Worm (Caenorhabditis elegans) whole organism, L2 larva: ENCODE data around the gene tftc-5.

Experiments used
- C34F6.9 ChIP-seq: fragments of 150-350 bp; optimal IDR thresholded peaks from 2 replicates; lab custom pipeline; 2014; ENCODE audit warnings: missing biosample characterization, missing genetic modification characterization
- F13H6.1 ChIP-seq: sonication (generic microtip); optimal IDR thresholded peaks from 2 replicates; lab custom pipeline; 2016; ENCODE audit warnings: missing genetic modification characterization, missing compliant biosample characterization
- R02D3.7 ChIP-seq: fragments of 150-350 bp; optimal IDR thresholded peaks from 2 replicates; lab custom pipeline; 2014; ENCODE audit warnings: missing biosample characterization, missing genetic modification characterization
- Y55F3AM.14 ChIP-seq: fragments of 200-800 bp; sonication (Bioruptor generic); optimal IDR thresholded peaks from 2 replicates; lab custom pipeline; 2018; ENCODE audit warnings: mild to moderate bottlenecking, missing genetic modification characterization, missing compliant biosample characterization
- ZK546.5 ChIP-seq: sonication (generic microtip); optimal IDR thresholded peaks from 2 replicates; lab custom pipeline; 2017; ENCODE audit warnings: missing biosample characterization, missing genetic modification characterization
- ama-1 ChIP-seq: fragments of 150-350 bp; optimal IDR thresholded peaks from 2 replicates; lab custom pipeline; 2018; ENCODE audit warnings: inconsistent platforms
- ceh-16 ChIP-seq: fragments of 150-350 bp; optimal IDR thresholded peaks from 2 replicates; lab custom pipeline; 2014; ENCODE audit warnings: missing biosample characterization, missing genetic modification characterization
- ceh-82 ChIP-seq: fragments of 150-350 bp; optimal IDR thresholded peaks from 2 replicates; lab custom pipeline; 2014; ENCODE audit warnings: missing biosample characterization, missing genetic modification characterization
- crh-2 ChIP-seq: sonication (generic microtip); optimal IDR thresholded peaks from 2 replicates; lab custom pipeline; 2017; ENCODE audit warnings: missing biosample characterization, missing genetic modification characterization
- dmd-4 ChIP-seq: sonication (generic microtip); optimal IDR thresholded peaks from 2 replicates; lab custom pipeline; 2017; ENCODE audit warnings: missing biosample characterization, missing genetic modification characterization
- egl-27 ChIP-seq: sonication (generic microtip); optimal IDR thresholded peaks from 3 replicates; lab custom pipeline; 2017; ENCODE audit warnings: missing biosample characterization, missing genetic modification reagents, missing genetic modification characterization
- elt-1 ChIP-seq: fragments of 150-350 bp; optimal IDR thresholded peaks from 2 replicates; lab custom pipeline; 2014; ENCODE audit warnings: missing biosample characterization, missing genetic modification characterization
- elt-3 ChIP-seq: sonication (generic microtip); optimal IDR thresholded peaks from 2 replicates; lab custom pipeline; 2017; ENCODE audit warnings: missing biosample characterization, missing genetic modification characterization
- fos-1 ChIP-seq: fragments of 150-350 bp; optimal IDR thresholded peaks from 2 replicates; lab custom pipeline; 2014; ENCODE audit warnings: missing biosample characterization, missing genetic modification characterization
- gmeb-1 ChIP-seq: fragments of 150-350 bp; optimal IDR thresholded peaks from 2 replicates; lab custom pipeline; 2014; ENCODE audit warnings: missing biosample characterization, missing genetic modification characterization
- lin-11 ChIP-seq: fragments of 150-350 bp; sonication (generic microtip); optimal IDR thresholded peaks from 2 replicates; lab custom pipeline; 2014; ENCODE audit warnings: missing biosample characterization, missing genetic modification characterization, inconsistent platforms, mixed read lengths
- lin-13 ChIP-seq: fragments of 150-350 bp; optimal IDR thresholded peaks from 2 replicates; lab custom pipeline; 2014; ENCODE audit warnings: missing biosample characterization, missing genetic modification reagents, missing genetic modification characterization
- lin-39 ChIP-seq: fragments of 150-350 bp; optimal IDR thresholded peaks from 2 replicates; lab custom pipeline; 2014; ENCODE audit warnings: missing biosample characterization, missing genetic modification reagents, missing genetic modification characterization
- lsy-2 ChIP-seq, 2 experiments: fragments of 150-350 bp in 1 of 2; sonication (generic microtip) in 1 of 2; optimal IDR thresholded peaks; 2 replicates each; lab custom pipeline; 2014 to 2017; ENCODE audit warnings: missing biosample characterization in 2 of 2, missing genetic modification characterization in 2 of 2
- mab-5 ChIP-seq: fragments of 150-350 bp; optimal IDR thresholded peaks from 2 replicates; lab custom pipeline; 2014; ENCODE audit warnings: missing biosample characterization, missing genetic modification characterization
- mbf-1 ChIP-seq: sonication (generic microtip); optimal IDR thresholded peaks from 2 replicates; lab custom pipeline; 2017; ENCODE audit warnings: missing biosample characterization, missing genetic modification characterization
- mdl-1 ChIP-seq, 2 experiments: fragments of 150-350 bp in 1 of 2; sonication (generic microtip) in 1 of 2; optimal IDR thresholded peaks; 2 replicates each; lab custom pipeline; 2017; ENCODE audit warnings: missing biosample characterization in 2 of 2, missing genetic modification characterization in 2 of 2
- nhr-10 ChIP-seq: sonication (generic microtip); optimal IDR thresholded peaks from 2 replicates; lab custom pipeline; 2017; ENCODE audit warnings: missing biosample characterization, missing genetic modification characterization
- nhr-12 ChIP-seq: fragments of 150-350 bp; optimal IDR thresholded peaks from 2 replicates; lab custom pipeline; 2014; ENCODE audit warnings: missing biosample characterization, missing genetic modification characterization
- nhr-129 ChIP-seq: fragments of 150-350 bp; optimal IDR thresholded peaks from 2 replicates; lab custom pipeline; 2014; ENCODE audit warnings: missing biosample characterization, missing genetic modification characterization
- nhr-21 ChIP-seq: fragments of 150-350 bp; optimal IDR thresholded peaks from 2 replicates; lab custom pipeline; 2014; ENCODE audit warnings: missing biosample characterization, missing genetic modification characterization
- nhr-23 ChIP-seq: fragments of 150-350 bp; optimal IDR thresholded peaks from 2 replicates; lab custom pipeline; 2014; ENCODE audit warnings: missing biosample characterization, missing genetic modification reagents, missing genetic modification characterization
- nhr-237 ChIP-seq: fragments of 150-350 bp; optimal IDR thresholded peaks from 2 replicates; lab custom pipeline; 2014; ENCODE audit warnings: missing biosample characterization, missing genetic modification characterization
- nhr-6 ChIP-seq: fragments of 150-350 bp; optimal IDR thresholded peaks from 2 replicates; lab custom pipeline; 2014; ENCODE audit warnings: missing biosample characterization, missing genetic modification characterization
- peb-1 ChIP-seq: fragments of 150-350 bp; optimal IDR thresholded peaks from 2 replicates; lab custom pipeline; 2014; ENCODE audit warnings: missing biosample characterization, missing genetic modification characterization
- sem-4 ChIP-seq: fragments of 150-350 bp; optimal IDR thresholded peaks from 2 replicates; lab custom pipeline; 2014; ENCODE audit warnings: missing biosample characterization, missing genetic modification reagents, missing genetic modification characterization
- skn-1 ChIP-seq: sonication (generic microtip); optimal IDR thresholded peaks from 2 replicates; lab custom pipeline; 2017; ENCODE audit warnings: missing biosample characterization, missing genetic modification characterization
- sma-9 ChIP-seq, 2 experiments: fragments of 150-350 bp in 1 of 2; sonication (generic microtip) in 1 of 2; optimal IDR thresholded peaks; 2 replicates each; lab custom pipeline; 2014 to 2016; ENCODE audit warnings: missing genetic modification characterization in 2 of 2, mild to moderate bottlenecking in 1 of 2, missing biosample characterization in 1 of 2, missing compliant biosample characterization in 1 of 2, missing genetic modification reagents in 1 of 2, moderate library complexity in 1 of 2
- snpc-4 ChIP-seq: fragments of 150-350 bp; optimal IDR thresholded peaks from 2 replicates; lab custom pipeline; 2014; ENCODE audit warnings: missing biosample characterization, missing genetic modification characterization
- unc-39 ChIP-seq: fragments of 150-350 bp; optimal IDR thresholded peaks from 2 replicates; lab custom pipeline; 2014; ENCODE audit warnings: missing biosample characterization, missing genetic modification characterization
- unc-55 ChIP-seq: fragments of 150-350 bp; sonication (generic microtip); optimal IDR thresholded peaks from 3 replicates; lab custom pipeline; 2014; ENCODE audit warnings: missing biosample characterization, missing genetic modification reagents, missing genetic modification characterization
- zag-1 ChIP-seq: fragments of 150-350 bp; optimal IDR thresholded peaks from 2 replicates; lab custom pipeline; 2014; ENCODE audit warnings: missing biosample characterization, missing genetic modification characterization
- ztf-1 ChIP-seq: fragments of 200-800 bp; sonication (Bioruptor generic); conservative IDR thresholded peaks from 2 replicates; pipeline ENCODE4 v1.3.6; 2022; ENCODE audit warnings: missing genetic modification characterization, missing compliant biosample characterization
- ztf-11 ChIP-seq: sonication (generic microtip); optimal IDR thresholded peaks from 2 replicates; lab custom pipeline; 2017; ENCODE audit warnings: missing biosample characterization, missing genetic modification characterization
- ztf-4 ChIP-seq: fragments of 150-350 bp; optimal IDR thresholded peaks from 2 replicates; lab custom pipeline; 2014; ENCODE audit warnings: missing biosample characterization, missing genetic modification characterization

The tftc-5 gene

DNA sequence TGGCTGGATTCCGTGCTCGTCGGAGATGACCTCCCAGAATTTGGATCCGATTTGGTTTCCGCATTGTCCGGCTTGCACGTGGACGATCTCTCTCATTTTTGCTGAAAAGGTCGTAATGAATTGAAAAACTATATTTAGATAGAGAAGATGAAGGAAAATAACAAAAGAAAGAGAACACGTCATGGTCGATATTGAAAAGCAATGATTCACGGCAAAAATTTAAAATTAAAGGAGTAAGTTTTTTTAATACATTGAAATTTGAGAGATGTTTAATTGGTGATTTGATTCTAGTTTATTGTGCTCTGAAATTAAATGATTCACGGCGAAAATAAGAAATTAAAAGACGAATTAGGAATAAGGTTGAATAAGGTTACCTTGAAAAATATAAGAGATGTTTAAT, 4.4 kb upstream of the tftc-5 start, which contains the start of gene tbb-2:
tbb-2 (minus strand) TSS at position 101 of the 400 bp plus-strand sequence.
- TF ChIP-seq nhr-10 (tag; lab: Kevin White, UChicago) (no peak), ceh-82 (no peak), elt-3 (tag; lab: Kevin White, UChicago) (no peak), sem-4 (tag; lab: Kevin White, UChicago) (no peak), unc-55 (GFP tag; lab: Kevin White, UChicago) (no peak), egl-27 (tag; lab: Kevin White, UChicago) (no peak), Y55F3AM.14 (no peak), zag-1 (tag; lab: Kevin White, UChicago) (no peak), mdl-1 (tag; optimal IDR thresholded peaks at IDR 0.05; lab: Kevin White, UChicago) (no peak), ztf-4 (tag; lab: Kevin White, UChicago) (no peak), nhr-237 (tag; lab: Kevin White, UChicago) (no peak), crh-2 (tag; lab: Kevin White, UChicago) (no peak)

DNA sequence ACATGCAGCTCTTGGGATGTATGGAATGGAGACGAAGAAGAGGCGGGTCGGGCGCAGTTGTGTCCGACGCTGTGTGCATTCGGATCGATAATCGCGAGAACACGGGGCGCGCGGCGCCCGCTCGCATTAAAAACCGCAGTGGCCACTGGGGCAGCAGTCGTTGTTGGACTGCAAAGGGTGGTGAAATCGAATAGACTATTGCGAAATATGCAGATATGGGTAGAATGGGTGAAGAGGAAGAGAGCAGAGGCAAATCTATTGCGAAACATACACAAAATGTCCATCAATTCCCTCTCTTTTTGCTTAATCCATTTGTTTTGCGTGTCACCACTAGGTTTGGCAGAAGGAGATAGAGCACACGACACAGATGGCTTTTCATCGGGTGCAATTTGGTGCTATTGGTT, 3.9 kb upstream of the tftc-5 start:
- TF ChIP-seq nhr-21 (tag; lab: Kevin White, UChicago) (no peak), ztf-11 (peak; percentile 14), nhr-23 (no peak), R02D3.7 (tag; lab: Kevin White, UChicago) (no peak), snpc-4 (peak; percentile 69), crh-2 (tag; lab: Kevin White, UChicago) (peak; percentile 4), F13H6.1 (tag; lab: Kevin White, UChicago) (peak; percentile 60), lin-39 (tag; lab: Kevin White, UChicago) (peak; percentile 56), unc-55 (GFP tag; lab: Kevin White, UChicago) (peak; percentile 88), nhr-6 (tag; lab: Kevin White, UChicago) (peak; percentile 63), dmd-4 (no peak), nhr-129 (tag; lab: Kevin White, UChicago) (peak; percentile 85), ZK546.5 (tag; lab: Kevin White, UChicago) (no peak), ztf-1 (GFP tag; lab: Robert Waterston, UW) (no peak), zag-1 (tag; lab: Kevin White, UChicago) (peak; percentile 74), sem-4 (tag; lab: Kevin White, UChicago) (peak; percentile 71), gmeb-1 (tag; lab: Kevin White, UChicago) (no peak), lin-13 (GFP tag; lab: Kevin White, UChicago) (peak; percentile 2), ceh-82 (peak; percentile 6), mab-5 (peak; percentile 15), unc-39 (no peak), nhr-237 (tag; lab: Kevin White, UChicago) (peak; percentile 46), lsy-2 (tag; optimal IDR thresholded peaks at IDR 0.05; lab: Kevin White, UChicago) (peak; percentile 62 to 75), nhr-12 (tag; lab: Kevin White, UChicago) (no peak), C34F6.9 (peak; percentile 87), ceh-16 (no peak), peb-1 (tag; lab: Kevin White, UChicago) (no peak), lin-11 (tag; lab: Kevin White, UChicago) (peak; percentile 51), egl-27 (tag; lab: Kevin White, UChicago) (no peak), ama-1 (lab: Kevin White, UChicago) (no peak), mdl-1 (tag; optimal IDR thresholded peaks at IDR 0.05; lab: Kevin White, UChicago) (peak in 1 of 2 experiments; percentile 15), fos-1 (tag; lab: Kevin White, UChicago) (peak; percentile 38), skn-1 (no peak), mbf-1 (tag; lab: Kevin White, UChicago) (no peak), sma-9 (GFP tag; optimal IDR thresholded peaks at IDR 0.05; lab: Kevin White, UChicago) (peak; percentile 72), sma-9 (tag; optimal IDR thresholded peaks at IDR 0.05; lab: Kevin White, UChicago) (no peak), elt-1 (tag; lab: Kevin White, UChicago) (no peak)
